Worm (Caenorhabditis elegans) whole organism, mixed stage, embryonic: ENCODE results near the gene C45B11.8.

ENCODE experiments used
- blmp-1 ChIP-seq: fragments of 150-350 bp; optimal IDR thresholded peaks from 2 replicates; lab custom pipeline; 2014; ENCODE audit warnings: missing biosample characterization, missing genetic modification characterization
- elt-1 ChIP-seq: sonication (generic microtip); optimal IDR thresholded peaks from 2 replicates; lab custom pipeline; 2017; ENCODE audit warnings: missing genetic modification characterization, mild to moderate bottlenecking, missing compliant biosample characterization, antibody characterized with exemption, moderate library complexity, borderline replicate concordance; ENCODE audit not compliant: insufficient read depth
- elt-3 ChIP-seq: fragments of 150-350 bp; optimal IDR thresholded peaks from 2 replicates; lab custom pipeline; 2014; ENCODE audit warnings: missing biosample characterization, missing genetic modification characterization
- lin-32 ChIP-seq: fragments of 200-800 bp; sonication (Bioruptor generic); optimal IDR thresholded peaks from 2 replicates; lab custom pipeline; 2018; ENCODE audit warnings: mild to moderate bottlenecking, missing genetic modification characterization, missing compliant biosample characterization
- nhr-12 ChIP-seq: fragments of 150-350 bp; optimal IDR thresholded peaks from 2 replicates; lab custom pipeline; 2014; ENCODE audit warnings: missing biosample characterization, missing genetic modification characterization
- pha-4 ChIP-seq: fragments of 150-350 bp; optimal IDR thresholded peaks from 2 replicates; lab custom pipeline; 2018; ENCODE audit warnings: missing biosample characterization, missing genetic modification reagents, missing genetic modification characterization
- snpc-4 ChIP-seq: fragments of 150-350 bp; optimal IDR thresholded peaks from 2 replicates; lab custom pipeline; 2014; ENCODE audit warnings: missing biosample characterization, missing genetic modification characterization
- unc-120 ChIP-seq: sonication (generic microtip); optimal IDR thresholded peaks from 2 replicates; lab custom pipeline; 2017; ENCODE audit warnings: missing genetic modification characterization, missing compliant biosample characterization; ENCODE audit not compliant: poor library complexity, severe bottlenecking
- unc-39 ChIP-seq: fragments of 150-350 bp; optimal IDR thresholded peaks from 2 replicates; lab custom pipeline; 2014; ENCODE audit warnings: missing biosample characterization, missing genetic modification characterization
- unc-62 ChIP-seq: fragments of 150-350 bp; optimal IDR thresholded peaks from 2 replicates; lab custom pipeline; 2014; ENCODE audit warnings: missing biosample characterization, missing genetic modification reagents, missing genetic modification characterization
- zip-8 ChIP-seq: fragments of 150-350 bp; optimal IDR thresholded peaks from 2 replicates; lab custom pipeline; 2014; ENCODE audit warnings: missing biosample characterization, missing genetic modification characterization
- ztf-11 ChIP-seq: fragments of 150-350 bp; optimal IDR thresholded peaks from 2 replicates; lab custom pipeline; 2014; ENCODE audit warnings: missing biosample characterization, missing genetic modification characterization

ce11 chrV:11059180-11059579 is 18.6 kb downstream of the C45B11.8 start, which contains the start of gene T04C12.1:
- TF ChIP-seq elt-3 (tag; lab: Kevin White, UChicago) (no peak), blmp-1 (tag; lab: Kevin White, UChicago) (no peak), unc-39 (tag; lab: Kevin White, UChicago) (no peak), ztf-11 (tag; lab: Kevin White, UChicago) (no peak), nhr-12 (tag; lab: Kevin White, UChicago) (no peak), pha-4 (tag; lab: Kevin White, UChicago) (no peak), zip-8 (tag; lab: Kevin White, UChicago) (no peak), elt-1 (no peak), snpc-4 (tag; lab: Kevin White, UChicago) (no peak), unc-62 (GFP tag; lab: Kevin White, UChicago) (no peak), lin-32 (no peak), unc-120 (tag; lab: Kevin White, UChicago) (no peak)
